Worm (Caenorhabditis elegans): ENCODE data around the gene ocr-1.

The ocr-1 gene

ce11 chrV:10795494-10795893 is 31.3 kb downstream of the ocr-1 start, which contains the start of gene D1054.19:
Gene D1054.19 (plus strand): TSS chrV:10795794.
- TF ChIP-seq ama-1 (optimal IDR thresholded peaks at IDR 0.05), result no peak
- no peak for TF ChIP-seq ama-1 (GFP tag; optimal IDR thresholded peaks at IDR 0.05)
- TF ChIP-seq pbrm-1 (GFP tag; IDR thresholded peaks at IDR 0.05), result no peak
- TF ChIP-seq ztf-26 (tag; optimal IDR thresholded peaks at IDR 0.05), result no peak
- TF ChIP-seq D2030.7 (GFP tag; IDR thresholded peaks at IDR 0.05), result no peak
- no peak for TF ChIP-seq ztf-22 (GFP tag; optimal IDR thresholded peaks at IDR 0.05)
- TF ChIP-seq ceh-27 (GFP tag; optimal IDR thresholded peaks at IDR 0.05), result no peak
- no peak for TF ChIP-seq aptf-3 (GFP tag; IDR thresholded peaks at IDR 0.05)
- no peak for TF ChIP-seq F57A8.1 (GFP tag; optimal IDR thresholded peaks at IDR 0.05)
- no peak for TF ChIP-seq ztf-3 (GFP tag; optimal IDR thresholded peaks at IDR 0.05)
- TF ChIP-seq lin-40 (tag; optimal IDR thresholded peaks at IDR 0.05), result no peak
- TF ChIP-seq F57C9.4 (tag; optimal IDR thresholded peaks at IDR 0.05), result no peak
- no peak for TF ChIP-seq Y53F4B.3 (GFP tag; IDR thresholded peaks at IDR 0.05)
- no peak for TF ChIP-seq sea-2 (GFP tag; IDR thresholded peaks at IDR 0.05)
- no peak for TF ChIP-seq Y56A3A.18 (GFP tag; IDR thresholded peaks at IDR 0.05)
- no peak for TF ChIP-seq mxl-1 (tag; optimal IDR thresholded peaks at IDR 0.05)
- no peak for TF ChIP-seq lin-26 (GFP tag; IDR thresholded peaks at IDR 0.05)
- no peak for TF ChIP-seq hlh-26 (GFP tag; conservative IDR thresholded peaks at IDR 0.05)

- TF ChIP-seq ZK185.1 (tag; optimal IDR thresholded peaks at IDR 0.05; ENCODE audit: poor library complexity, severe bottlenecking) (no peak), chd-7 (tag; optimal IDR thresholded peaks at IDR 0.05) (no peak), ccch-3 (GFP tag; optimal IDR thresholded peaks at IDR 0.05) (no peak), tlf-1 (GFP tag; optimal IDR thresholded peaks at IDR 0.05) (no peak), F57A8.1 (GFP tag; optimal IDR thresholded peaks at IDR 0.05) (no peak), nhr-120 (GFP tag; IDR thresholded peaks at IDR 0.05) (no peak), Y79H2A.3 (GFP tag; conservative IDR thresholded peaks at IDR 0.05) (no peak), rpc-1 (optimal IDR thresholded peaks at IDR 0.05) (no peak), rpc-1 (tag; optimal IDR thresholded peaks at IDR 0.05) (no peak), D2030.7 (GFP tag; IDR thresholded peaks at IDR 0.05) (no peak), F57C9.4 (tag; optimal IDR thresholded peaks at IDR 0.05) (no peak), nhr-179 (tag; optimal IDR thresholded peaks at IDR 0.05) (no peak), Y53F4B.3 (GFP tag; IDR thresholded peaks at IDR 0.05) (no peak), snpc-4 (GFP tag; optimal IDR thresholded peaks at IDR 0.05) (no peak), snpc-4 (tag; optimal IDR thresholded peaks at IDR 0.05) (no peak)
Measured at ce11 chrV:10798090-10798489, 33.9 kb downstream of the ocr-1 start, which contains the start of gene srh-184. Gene srh-184 (minus strand): TSS chrV:10798190.

- TF ChIP-seq egl-44 (GFP tag; IDR thresholded peaks at IDR 0.05), result no peak
- TF ChIP-seq F22D6.2 (tag; optimal IDR thresholded peaks at IDR 0.05), result no peak
- no peak for TF ChIP-seq attf-5 (GFP tag; optimal IDR thresholded peaks at IDR 0.05)
- TF ChIP-seq ztf-22 (GFP tag; optimal IDR thresholded peaks at IDR 0.05), result peak; percentile 41
- TF ChIP-seq madf-10 (tag; optimal IDR thresholded peaks at IDR 0.05), result peak; percentile 13
- peak; percentile 35 for TF ChIP-seq pha-4 (tag; optimal IDR thresholded peaks at IDR 0.05)
- peak; percentile 13 for TF ChIP-seq tbp1 (GFP tag; optimal IDR thresholded peaks at IDR 0.05)
- TF ChIP-seq cebp-1 (GFP tag; IDR thresholded peaks at IDR 0.05), result no peak
- peak; percentile 13 for TF ChIP-seq cebp-1 (tag; optimal IDR thresholded peaks at IDR 0.05)
- TF ChIP-seq nhr-80 (tag; optimal IDR thresholded peaks at IDR 0.05), result peak; percentile 87
- TF ChIP-seq ztf-3 (GFP tag; optimal IDR thresholded peaks at IDR 0.05), result no peak
- TF ChIP-seq ets-4 (GFP tag; optimal IDR thresholded peaks at IDR 0.05), result peak; percentile 48
Measured at ce11 chrV:10801154-10801553, 37.0 kb downstream of the ocr-1 start, which contains the start of gene D1054.18. Gene D1054.18 (minus strand): TSS chrV:10801198.

All from whole organism, young adult.